Worm (Caenorhabditis elegans) whole organism, young adult: ENCODE results near the gene T05H10.1.

Experiments
- F23B12.7 ChIP-seq: sonication (generic microtip); optimal IDR thresholded peaks from 2 replicates; lab custom pipeline; 2017; ENCODE audit warnings: missing genetic modification characterization, mild to moderate bottlenecking, missing compliant biosample characterization, antibody characterized with exemption, moderate library complexity; ENCODE audit not compliant: insufficient read depth
- F37B4.10 ChIP-seq: fragments of 200-800 bp; sonication (Bioruptor generic); IDR thresholded peaks from 2 replicates; pipeline ENCODE4 v1.3.6; 2022; ENCODE audit warnings: missing genetic modification characterization, missing compliant biosample characterization
- aptf-3 ChIP-seq: fragments of 200-800 bp; sonication (Bioruptor generic); IDR thresholded peaks from 2 replicates; pipeline ENCODE4 v1.3.6; 2022; ENCODE audit warnings: missing genetic modification characterization, missing compliant biosample characterization
- ceh-100 ChIP-seq: fragments of 200-800 bp; sonication (Bioruptor generic); IDR thresholded peaks from 2 replicates; pipeline ENCODE4 v1.3.6; 2022; ENCODE audit warnings: missing genetic modification reagents, missing genetic modification characterization, missing compliant biosample characterization
- ceh-40 ChIP-seq: fragments of 200-800 bp; sonication (Bioruptor generic); IDR thresholded peaks from 2 replicates; pipeline ENCODE4 v1.3.6; 2022; ENCODE audit warnings: missing genetic modification characterization, missing compliant biosample characterization
- dpl-1 ChIP-seq: fragments of 150-350 bp; optimal IDR thresholded peaks from 2 replicates; lab custom pipeline; 2014; ENCODE audit warnings: missing biosample characterization, missing genetic modification reagents, missing genetic modification characterization
- ekl-4 ChIP-seq: fragments of 200-800 bp; sonication (Bioruptor generic); IDR thresholded peaks from 2 replicates; pipeline ENCODE4 v1.3.6; 2022; ENCODE audit warnings: missing genetic modification reagents, missing genetic modification characterization, missing compliant biosample characterization
- lir-1 ChIP-seq: fragments of 200-800 bp; sonication (Bioruptor generic); conservative IDR thresholded peaks from 2 replicates; pipeline ENCODE4 v1.3.6; 2022; ENCODE audit warnings: missing genetic modification reagents, missing genetic modification characterization, missing compliant biosample characterization
- nfya-1 ChIP-seq: sonication (generic microtip); optimal IDR thresholded peaks from 2 replicates; lab custom pipeline; 2017; ENCODE audit warnings: antibody characterized with exemption, missing compliant biosample characterization, missing genetic modification characterization, borderline replicate concordance; ENCODE audit not compliant: insufficient read depth
- unc-62 ChIP-seq: fragments of 150-350 bp; optimal IDR thresholded peaks from 2 replicates; lab custom pipeline; 2014; ENCODE audit warnings: missing biosample characterization, missing genetic modification reagents, missing genetic modification characterization
- zim-3 ChIP-seq: sonication (generic microtip); optimal IDR thresholded peaks from 2 replicates; lab custom pipeline; 2017; ENCODE audit warnings: mild to moderate bottlenecking, missing genetic modification characterization, moderate library complexity, missing compliant biosample characterization

ce11 chrII:8008334-8008733, 34.1 kb upstream of the T05H10.1 start, which contains the start of gene glna-2:
- no peak for TF ChIP-seq ekl-4 (GFP tag; lab: Robert Waterston, UW)
- no peak for TF ChIP-seq zim-3 (tag; lab: Kevin White, UChicago)
- no peak for TF ChIP-seq ceh-40 (GFP tag; lab: Robert Waterston, UW)
- TF ChIP-seq aptf-3 (GFP tag; lab: Robert Waterston, UW): no peak
- TF ChIP-seq dpl-1 (GFP tag; lab: Kevin White, UChicago): no peak
- TF ChIP-seq F37B4.10 (GFP tag; lab: Robert Waterston, UW): no peak
- TF ChIP-seq lir-1 (GFP tag; lab: Robert Waterston, UW): no peak
- TF ChIP-seq unc-62 (GFP tag; lab: Kevin White, UChicago): no peak
- TF ChIP-seq F23B12.7 (tag; lab: Kevin White, UChicago): no peak
- TF ChIP-seq ceh-100 (GFP tag; lab: Robert Waterston, UW): no peak
- no peak for TF ChIP-seq nfya-1 (tag; lab: Kevin White, UChicago)
